Worm (Caenorhabditis elegans) whole organism, L4/young adult: Measurements from ENCODE around the gene R09E10.1.
A peak's percentile ranks its signal among the peaks of the same experiment; 100 is the strongest.

Source experiments
- W03F9.2 ChIP-seq: fragments of 150-350 bp; optimal IDR thresholded peaks from 2 replicates; lab custom pipeline; 2014; ENCODE audit warnings: missing biosample characterization, missing genetic modification characterization
- dao-5 ChIP-seq: sonication (generic microtip); optimal IDR thresholded peaks from 2 replicates; lab custom pipeline; 2016; ENCODE audit warnings: missing genotype, missing genetic modification characterization, moderate library complexity, missing compliant biosample characterization
- him-1 ChIP-seq: sonication (generic microtip); optimal IDR thresholded peaks from 2 replicates; lab custom pipeline; 2016; ENCODE audit warnings: missing genotype, missing genetic modification reagents, missing genetic modification characterization, missing compliant biosample characterization

The R09E10.1 gene

ce11 chrIV:10344621-10345020 lies 22.1 kb upstream of the R09E10.1 start:
- TF ChIP-seq him-1 (tag; lab: Kevin White, UChicago) (peak; percentile 1), W03F9.2 (tag; lab: Kevin White, UChicago) (no peak), dao-5 (no peak)

- no peak for TF ChIP-seq him-1 (tag; lab: Kevin White, UChicago)
- TF ChIP-seq W03F9.2 (tag; lab: Kevin White, UChicago): peak; percentile 27
These were observed 19.8 kb upstream of the R09E10.1 start for ce11 chrIV:10342361-10342706.

- peak; percentile 9 for TF ChIP-seq him-1 (tag; lab: Kevin White, UChicago)
- TF ChIP-seq dao-5: no peak
These were observed 19.2 kb upstream of the R09E10.1 start for ce11 chrIV:10341618-10342360.

- TF ChIP-seq him-1 (tag; lab: Kevin White, UChicago): no peak
- no peak for TF ChIP-seq dao-5
- no peak for TF ChIP-seq W03F9.2 (tag; lab: Kevin White, UChicago)
These were observed 17.2 kb upstream of the R09E10.1 start for ce11 chrIV:10339701-10340100.

ce11 chrIV:10337286-10337685 lies 14.7 kb upstream of the R09E10.1 start:
- TF ChIP-seq dao-5 (no peak), him-1 (tag; lab: Kevin White, UChicago) (no peak), W03F9.2 (tag; lab: Kevin White, UChicago) (no peak)

- no peak for TF ChIP-seq W03F9.2 (tag; lab: Kevin White, UChicago)
- no peak for TF ChIP-seq him-1 (tag; lab: Kevin White, UChicago)
- TF ChIP-seq dao-5: no peak
These were observed 9.3 kb upstream of the R09E10.1 start for ce11 chrIV:10331882-10332281.

- TF ChIP-seq him-1 (tag; lab: Kevin White, UChicago): no peak
These were observed 8.4 kb upstream of the R09E10.1 start for ce11 chrIV:10330962-10331361.

- TF ChIP-seq W03F9.2 (tag; lab: Kevin White, UChicago): no peak
- TF ChIP-seq him-1 (tag; lab: Kevin White, UChicago): no peak
- no peak for TF ChIP-seq dao-5
These were observed 4.4 kb downstream of the R09E10.1 start, which contains the start of gene R09E10.2 for ce11 chrIV:10318199-10318598. Gene R09E10.2, minus strand, starts transcription at chrIV:10318299.

- TF ChIP-seq dao-5 (no peak), him-1 (tag; lab: Kevin White, UChicago) (no peak), W03F9.2 (tag; lab: Kevin White, UChicago) (no peak)
These were observed 9.0 kb downstream of the R09E10.1 start, which contains the start of gene acs-18 for ce11 chrIV:10313565-10313964. Gene acs-18, minus strand, starts transcription at chrIV:10313665.

ce11 chrIV:10311115-10311514 lies 11.4 kb downstream of the R09E10.1 start:
- TF ChIP-seq W03F9.2 (tag; lab: Kevin White, UChicago) (no peak), dao-5 (no peak), him-1 (tag; lab: Kevin White, UChicago) (no peak)

ce11 chrIV:10310329-10310728 lies 12.2 kb downstream of the R09E10.1 start, which contains the start of gene R09E10.8:
Gene R09E10.8, minus strand, starts transcription at chrIV:10310429.
- TF ChIP-seq dao-5 (no peak), him-1 (tag; lab: Kevin White, UChicago) (no peak), W03F9.2 (tag; lab: Kevin White, UChicago) (no peak)

ce11 chrIV:10304383-10304782 lies 18.2 kb downstream of the R09E10.1 start:
- no peak for TF ChIP-seq W03F9.2 (tag; lab: Kevin White, UChicago)
- no peak for TF ChIP-seq him-1 (tag; lab: Kevin White, UChicago)
- no peak for TF ChIP-seq dao-5

- TF ChIP-seq W03F9.2 (tag; lab: Kevin White, UChicago) (no peak), dao-5 (no peak), him-1 (tag; lab: Kevin White, UChicago) (no peak)
These were observed 20.3 kb downstream of the R09E10.1 start, which contains the start of gene R09E10.5 for ce11 chrIV:10302203-10302602. Gene R09E10.5, minus strand, starts transcription at chrIV:10302303.

ce11 chrIV:10296036-10296435 lies 26.5 kb downstream of the R09E10.1 start:
- no peak for TF ChIP-seq W03F9.2 (tag; lab: Kevin White, UChicago)
- no peak for TF ChIP-seq dao-5
- TF ChIP-seq him-1 (tag; lab: Kevin White, UChicago): no peak

ce11 chrIV:10295084-10295483 lies 27.5 kb downstream of the R09E10.1 start, which contains the start of gene R09E10.13:
Gene R09E10.13, minus strand, starts transcription at chrIV:10295144.
- TF ChIP-seq dao-5: no peak
- no peak for TF ChIP-seq W03F9.2 (tag; lab: Kevin White, UChicago)
- TF ChIP-seq him-1 (tag; lab: Kevin White, UChicago): no peak
